Worm (Caenorhabditis elegans) whole organism, young adult: ENCODE measurements around the gene Y6D1A.1.

Experiments
- B0019.2 ChIP-seq: fragments of 200-800 bp; sonication (Bioruptor generic); conservative IDR thresholded peaks from 2 replicates; pipeline ENCODE4 v1.3.6; 2022; ENCODE audit warnings: missing genetic modification reagents, missing genetic modification characterization, missing compliant biosample characterization
- C06A6.2 ChIP-seq: fragments of 200-800 bp; sonication (Bioruptor generic); conservative IDR thresholded peaks from 2 replicates; pipeline ENCODE4 v1.3.6; 2022; ENCODE audit warnings: missing genetic modification characterization, missing compliant biosample characterization
- D2030.7 ChIP-seq: fragments of 200-800 bp; sonication (Bioruptor generic); IDR thresholded peaks from 2 replicates; pipeline ENCODE4 v1.3.6; 2022; ENCODE audit warnings: missing genetic modification reagents, missing genetic modification characterization, missing compliant biosample characterization
- F10E7.11 ChIP-seq: sonication (generic microtip); optimal IDR thresholded peaks from 2 replicates; lab custom pipeline; 2017; ENCODE audit warnings: mild to moderate bottlenecking, missing genetic modification characterization, moderate library complexity, missing compliant biosample characterization
- F33H1.4 ChIP-seq: fragments of 200-800 bp; sonication (Bioruptor generic); IDR thresholded peaks from 2 replicates; pipeline ENCODE4 v1.3.6; 2022; ENCODE audit warnings: missing genetic modification reagents, missing genetic modification characterization, missing compliant biosample characterization
- F37B4.10 ChIP-seq: fragments of 200-800 bp; sonication (Bioruptor generic); IDR thresholded peaks from 2 replicates; pipeline ENCODE4 v1.3.6; 2022; ENCODE audit warnings: missing genetic modification characterization, missing compliant biosample characterization
- F39B2.1 ChIP-seq: fragments of 200-800 bp; sonication (Bioruptor generic); IDR thresholded peaks from 2 replicates; pipeline ENCODE4 v1.3.6; 2022; ENCODE audit warnings: missing genetic modification reagents, missing genetic modification characterization, missing compliant biosample characterization
- F57C9.4 ChIP-seq: sonication (generic microtip); optimal IDR thresholded peaks from 2 replicates; lab custom pipeline; 2017; ENCODE audit warnings: mild to moderate bottlenecking, missing genetic modification characterization, missing compliant biosample characterization
- T07F8.4 ChIP-seq: sonication (generic microtip); optimal IDR thresholded peaks from 2 replicates; lab custom pipeline; 2016; ENCODE audit warnings: mild to moderate bottlenecking, missing genetic modification characterization, moderate library complexity, missing compliant biosample characterization
- Y53F4B.3 ChIP-seq: fragments of 200-800 bp; sonication (Bioruptor generic); IDR thresholded peaks from 2 replicates; pipeline ENCODE4 v1.3.6; 2022; ENCODE audit warnings: missing genetic modification reagents, missing genetic modification characterization, missing compliant biosample characterization
- Y79H2A.3 ChIP-seq: fragments of 200-800 bp; sonication (Bioruptor generic); conservative IDR thresholded peaks from 2 replicates; pipeline ENCODE4 v1.3.6; 2022; ENCODE audit warnings: missing genetic modification reagents, missing genetic modification characterization, missing compliant biosample characterization
- Y95B8A.8 ChIP-seq: fragments of 200-800 bp; sonication (Bioruptor generic); IDR thresholded peaks from 2 replicates; pipeline ENCODE4 v1.3.6; 2022; ENCODE audit warnings: missing genetic modification reagents, missing genetic modification characterization, missing compliant biosample characterization
- ZK185.1 ChIP-seq: sonication (generic microtip); optimal IDR thresholded peaks from 2 replicates; lab custom pipeline; 2016; ENCODE audit warnings: mild to moderate bottlenecking, missing genetic modification characterization, missing compliant biosample characterization; ENCODE audit not compliant: poor library complexity, severe bottlenecking
- cebp-2 ChIP-seq: fragments of 200-800 bp; sonication (Bioruptor generic); IDR thresholded peaks from 2 replicates; pipeline ENCODE4 v1.3.6; 2022; ENCODE audit warnings: missing genetic modification characterization, missing compliant biosample characterization
- ceh-100 ChIP-seq: fragments of 200-800 bp; sonication (Bioruptor generic); IDR thresholded peaks from 2 replicates; pipeline ENCODE4 v1.3.6; 2022; ENCODE audit warnings: missing genetic modification reagents, missing genetic modification characterization, missing compliant biosample characterization
- ceh-40 ChIP-seq: fragments of 200-800 bp; sonication (Bioruptor generic); IDR thresholded peaks from 2 replicates; pipeline ENCODE4 v1.3.6; 2022; ENCODE audit warnings: missing genetic modification characterization, missing compliant biosample characterization
- ceh-91 ChIP-seq: fragments of 200-800 bp; sonication (Bioruptor generic); IDR thresholded peaks from 2 replicates; pipeline ENCODE4 v1.3.6; 2022; ENCODE audit warnings: missing genetic modification reagents, missing genetic modification characterization, missing compliant biosample characterization
- die-1 ChIP-seq: sonication (generic microtip); optimal IDR thresholded peaks from 2 replicates; lab custom pipeline; 2016; ENCODE audit warnings: missing genotype, mild to moderate bottlenecking, missing genetic modification characterization, missing compliant biosample characterization
- dox-1 ChIP-seq: fragments of 200-800 bp; sonication (Bioruptor generic); IDR thresholded peaks from 2 replicates; pipeline ENCODE4 v1.3.6; 2022; ENCODE audit warnings: missing genetic modification reagents, missing genetic modification characterization, missing compliant biosample characterization
- dpl-1 ChIP-seq: fragments of 150-350 bp; optimal IDR thresholded peaks from 2 replicates; lab custom pipeline; 2014; ENCODE audit warnings: missing biosample characterization, missing genetic modification reagents, missing genetic modification characterization
- efl-1 ChIP-seq: fragments of 150-350 bp; optimal IDR thresholded peaks from 2 replicates; lab custom pipeline; 2014; ENCODE audit warnings: missing biosample characterization, missing genetic modification reagents, missing genetic modification characterization
- egl-18 ChIP-seq: fragments of 200-800 bp; sonication (Bioruptor generic); IDR thresholded peaks from 2 replicates; pipeline ENCODE4 v1.3.6; 2022; ENCODE audit warnings: missing genetic modification reagents, missing genetic modification characterization, missing compliant biosample characterization
- ekl-4 ChIP-seq: fragments of 200-800 bp; sonication (Bioruptor generic); IDR thresholded peaks from 2 replicates; pipeline ENCODE4 v1.3.6; 2022; ENCODE audit warnings: missing genetic modification reagents, missing genetic modification characterization, missing compliant biosample characterization
- hmg-1.2 ChIP-seq: fragments of 200-800 bp; sonication (Bioruptor generic); IDR thresholded peaks from 2 replicates; pipeline ENCODE4 v1.3.6; 2022; ENCODE audit warnings: missing genetic modification reagents, missing genetic modification characterization, missing compliant biosample characterization
- hsf-1 ChIP-seq: fragments of 200-800 bp; sonication (Bioruptor generic); IDR thresholded peaks from 2 replicates; pipeline ENCODE4 v1.3.6; 2022; ENCODE audit warnings: missing genetic modification reagents, missing genetic modification characterization, missing compliant biosample characterization
- lag-1 ChIP-seq: fragments of 200-800 bp; sonication (Bioruptor generic); IDR thresholded peaks from 2 replicates; pipeline ENCODE4 v1.3.6; 2022; ENCODE audit warnings: missing genetic modification reagents, missing genetic modification characterization, missing compliant biosample characterization
- let-526 ChIP-seq: fragments of 200-800 bp; sonication (Bioruptor generic); IDR thresholded peaks from 2 replicates; pipeline ENCODE4 v1.3.6; 2022; ENCODE audit warnings: missing genetic modification reagents, missing genetic modification characterization, missing compliant biosample characterization
- lin-26 ChIP-seq: fragments of 200-800 bp; sonication (Bioruptor generic); IDR thresholded peaks from 2 replicates; pipeline ENCODE4 v1.3.6; 2022; ENCODE audit warnings: missing genetic modification reagents, missing genetic modification characterization, missing compliant biosample characterization
- lin-35 ChIP-seq, 3 experiments: fragments of 150-350 bp in 2 of 3; sonication (generic microtip) in 1 of 3; optimal IDR thresholded peaks; 2 replicates each; lab custom pipeline; 2014 to 2018; ENCODE audit warnings: missing biosample characterization in 3 of 3, missing genetic modification characterization in 3 of 3, missing genetic modification reagents in 3 of 3
- lsl-1 ChIP-seq: fragments of 200-800 bp; sonication (Bioruptor generic); optimal IDR thresholded peaks from 2 replicates; lab custom pipeline; 2018; ENCODE audit warnings: mild to moderate bottlenecking, missing genetic modification characterization, moderate library complexity, missing compliant biosample characterization
- madf-10 ChIP-seq: sonication (generic microtip); optimal IDR thresholded peaks from 2 replicates; lab custom pipeline; 2016; ENCODE audit warnings: mild to moderate bottlenecking, missing genetic modification characterization, missing compliant biosample characterization
- madf-3 ChIP-seq: fragments of 200-800 bp; sonication (Bioruptor generic); IDR thresholded peaks from 2 replicates; pipeline ENCODE4 v1.3.6; 2022; ENCODE audit warnings: missing genetic modification reagents, missing genetic modification characterization, missing compliant biosample characterization
- madf-6 ChIP-seq: fragments of 200-800 bp; sonication (Bioruptor generic); IDR thresholded peaks from 2 replicates; pipeline ENCODE4 v1.3.6; 2022; ENCODE audit warnings: missing genetic modification reagents, missing genetic modification characterization, missing compliant biosample characterization
- madf-8 ChIP-seq: fragments of 200-800 bp; sonication (Bioruptor generic); conservative IDR thresholded peaks from 2 replicates; pipeline ENCODE4 v1.3.6; 2022; ENCODE audit warnings: missing genetic modification reagents, missing genetic modification characterization, missing compliant biosample characterization
- nhr-179 ChIP-seq: sonication (generic microtip); optimal IDR thresholded peaks from 2 replicates; lab custom pipeline; 2016; ENCODE audit warnings: mild to moderate bottlenecking, missing genetic modification characterization, missing compliant biosample characterization
- nhr-80 ChIP-seq: sonication (generic microtip); optimal IDR thresholded peaks from 2 replicates; lab custom pipeline; 2016; ENCODE audit warnings: missing genetic modification characterization, missing compliant biosample characterization
- pha-4 ChIP-seq: fragments of 150-350 bp; sonication (generic microtip); optimal IDR thresholded peaks from 2 replicates; lab custom pipeline; 2014; ENCODE audit warnings: missing biosample characterization, missing genetic modification reagents, missing genetic modification characterization
- rec-8 ChIP-seq, 2 experiments: sonication (generic microtip); optimal IDR thresholded peaks; 2 replicates each; lab custom pipeline; 2016; ENCODE audit warnings: mild to moderate bottlenecking in 2 of 2, missing genetic modification characterization in 2 of 2, missing genetic modification reagents in 2 of 2, missing genotype in 2 of 2, missing biosample characterization in 1 of 2, missing compliant biosample characterization in 1 of 2, moderate library complexity in 1 of 2
- rpc-1 ChIP-seq, 2 experiments: fragments of 150-350 bp in 1 of 2; sonication (generic microtip) in 1 of 2; optimal IDR thresholded peaks; 2 replicates each; lab custom pipeline; 2014 to 2018; ENCODE audit warnings: missing biosample characterization in 1 of 2, missing genetic modification characterization in 1 of 2, missing genetic modification reagents in 1 of 2, missing genotype in 1 of 2
- sea-2 ChIP-seq: fragments of 200-800 bp; sonication (Bioruptor generic); IDR thresholded peaks from 2 replicates; pipeline ENCODE4 v1.3.6; 2022; ENCODE audit warnings: missing genetic modification characterization, missing compliant biosample characterization
- xnd-1 ChIP-seq: sonication (generic microtip); optimal IDR thresholded peaks from 2 replicates; lab custom pipeline; 2016; ENCODE audit warnings: missing genotype, missing genetic modification reagents, missing genetic modification characterization, missing compliant biosample characterization
- zfh-2 ChIP-seq: fragments of 200-800 bp; sonication (Bioruptor generic); conservative IDR thresholded peaks from 2 replicates; pipeline ENCODE4 v1.3.6; 2022; ENCODE audit warnings: missing genetic modification reagents, missing genetic modification characterization, missing compliant biosample characterization
- ztf-22 ChIP-seq: fragments of 200-800 bp; sonication (Bioruptor generic); optimal IDR thresholded peaks from 2 replicates; lab custom pipeline; 2018; ENCODE audit warnings: mild to moderate bottlenecking, missing genetic modification characterization, moderate library complexity, missing compliant biosample characterization
- ztf-3 ChIP-seq: fragments of 200-800 bp; sonication (Bioruptor generic); optimal IDR thresholded peaks from 2 replicates; lab custom pipeline; 2018; ENCODE audit warnings: mild to moderate bottlenecking, missing genetic modification characterization, missing compliant biosample characterization

Gene Y6D1A.1

ce11 chrII:11823566-11824308 lies at the start of gene Y6D1A.1:
Gene Y6D1A.1 (minus strand): TSS chrII:11823616.
- TF ChIP-seq dpl-1 (GFP tag; lab: Kevin White, UChicago) (peak; percentile 43), D2030.7 (peak; percentile 50; the same call in 1 of the 2 replicates), lin-35 (GFP tag; optimal IDR thresholded peaks at IDR 0.05; lab: Kevin White, UChicago) (peak in 1 of 3 experiments; percentile 4), efl-1 (GFP tag; lab: Kevin White, UChicago) (peak; percentile 90), lsl-1 (GFP tag; lab: Kevin White, UChicago) (peak; percentile 55), madf-3 (GFP tag; lab: Robert Waterston, UW) (peak; percentile 59; the same call in 1 of the 2 replicates), dox-1 (GFP tag; lab: Robert Waterston, UW) (peak; percentile 17; the same call in 1 of the 2 replicates), madf-10 (tag; lab: Kevin White, UChicago) (no peak), T07F8.4 (tag; lab: Kevin White, UChicago) (no peak), ceh-91 (GFP tag; lab: Robert Waterston, UW) (peak; percentile 68), hmg-1.2 (GFP tag; lab: Robert Waterston, UW) (peak; percentile 28; the same call in 1 of the 2 replicates), cebp-2 (GFP tag; lab: Robert Waterston, UW) (no peak), hsf-1 (GFP tag; lab: Robert Waterston, UW) (0 out of 2 replicates have a peak, but pooled peaks have one; percentile 62), ekl-4 (GFP tag; lab: Robert Waterston, UW) (0 out of 2 replicates have a peak, but pooled peaks have one; percentile 33), madf-8 (peak; percentile 80), rpc-1 (optimal IDR thresholded peaks at IDR 0.05; lab: Kevin White, UChicago) (no peak), rpc-1 (tag; optimal IDR thresholded peaks at IDR 0.05; lab: Kevin White, UChicago) (no peak), F33H1.4 (GFP tag; lab: Robert Waterston, UW) (peak; percentile 59; the same call in 1 of the 2 replicates), ZK185.1 (no peak), nhr-179 (tag; lab: Kevin White, UChicago) (no peak), egl-18 (GFP tag; lab: Robert Waterston, UW) (no peak), nhr-80 (tag; lab: Kevin White, UChicago) (no peak), xnd-1 (tag; lab: Kevin White, UChicago) (peak; percentile 59), F37B4.10 (GFP tag; lab: Robert Waterston, UW) (no peak), ceh-100 (GFP tag; lab: Robert Waterston, UW) (no peak), B0019.2 (GFP tag; lab: Robert Waterston, UW) (no peak; the same call in 1 of the 2 replicates), pha-4 (tag; lab: Kevin White, UChicago) (no peak), madf-6 (GFP tag; lab: Robert Waterston, UW) (peak; percentile 95), F39B2.1 (GFP tag; lab: Robert Waterston, UW) (no peak)
- TF ChIP-seq, all 124 proteins: peak for 15

ce11 chrII:11868893-11869292 lies 45.5 kb upstream of the Y6D1A.1 start:
- TF ChIP-seq zfh-2 (GFP tag; lab: Robert Waterston, UW) = peak; percentile 37; the same call in 1 of the 2 replicates
- no peak for TF ChIP-seq nhr-179 (tag; lab: Kevin White, UChicago)
- no peak for TF ChIP-seq Y95B8A.8
- TF ChIP-seq let-526 = no peak
- TF ChIP-seq F57C9.4 = no peak
- TF ChIP-seq die-1 = no peak
- no peak for TF ChIP-seq Y53F4B.3 (GFP tag; lab: Robert Waterston, UW)
- TF ChIP-seq ztf-22 = no peak
- TF ChIP-seq lag-1 (GFP tag; lab: Robert Waterston, UW) = no peak
- no peak for TF ChIP-seq ceh-40
- no peak for TF ChIP-seq F10E7.11
- TF ChIP-seq T07F8.4 (tag; lab: Kevin White, UChicago) = no peak
- TF ChIP-seq lin-26 (GFP tag; lab: Robert Waterston, UW) = peak; percentile 57; the same call in 1 of the 2 replicates
- TF ChIP-seq F37B4.10 (GFP tag; lab: Robert Waterston, UW) = 0 out of 2 replicates have a peak, but pooled peaks have one; percentile 69
- no peak for TF ChIP-seq rpc-1 (optimal IDR thresholded peaks at IDR 0.05; lab: Kevin White, UChicago)
- no peak for TF ChIP-seq rpc-1 (tag; optimal IDR thresholded peaks at IDR 0.05; lab: Kevin White, UChicago)
- no peak for TF ChIP-seq madf-6 (GFP tag; lab: Robert Waterston, UW)
- TF ChIP-seq D2030.7 = no peak
- TF ChIP-seq hsf-1 (GFP tag; lab: Robert Waterston, UW) = no peak
- TF ChIP-seq B0019.2 (GFP tag; lab: Robert Waterston, UW) = no peak
- no peak for TF ChIP-seq cebp-2 (GFP tag; lab: Robert Waterston, UW)
- no peak for TF ChIP-seq Y79H2A.3 (GFP tag; lab: Robert Waterston, UW)
- TF ChIP-seq ztf-3 (GFP tag; lab: Kevin White, UChicago) = no peak
- no peak for TF ChIP-seq C06A6.2 (GFP tag; lab: Robert Waterston, UW)
- no peak for TF ChIP-seq F39B2.1 (GFP tag; lab: Robert Waterston, UW)
- TF ChIP-seq rec-8 (tag; optimal IDR thresholded peaks at IDR 0.05; lab: Kevin White, UChicago) = no peak
- no peak for TF ChIP-seq sea-2 (GFP tag; lab: Robert Waterston, UW)
